Fruit fly (Drosophila melanogaster): Measurements from ENCODE around the gene CCT1.

Gene CCT1

dm6 chr3R:22447195-22447873 lies 43.9 kb downstream of the CCT1 start, which contains the start of gene CG34288 (continued):
- peak; percentile 85 for TF ChIP-seq E2f2 (GFP tag; IDR thresholded peaks at IDR 0.05)
- no peak for TF ChIP-seq Lpt (GFP tag; optimal IDR thresholded peaks at IDR 0.05)
- TF ChIP-seq CG30403 (GFP tag; optimal IDR thresholded peaks at IDR 0.05), result no peak
- TF ChIP-seq sob (GFP tag; IDR thresholded peaks at IDR 0.05), result peak; percentile 73
- peak; percentile 51 for TF ChIP-seq CG7556 (GFP tag; optimal IDR thresholded peaks at IDR 0.05)
- peak; percentile 62; the same call in 2 of the 3 replicates for TF ChIP-seq Mrtf (GFP tag; IDR thresholded peaks at IDR 0.05)
- peak; percentile 41; the same call in 1 of the 2 replicates for TF ChIP-seq Xrp1 (GFP tag; IDR thresholded peaks at IDR 0.05)
- peak; percentile 16 for TF ChIP-seq CG7987 (GFP tag; optimal IDR thresholded peaks at IDR 0.05)
- peak; percentile 81 for TF ChIP-seq CG12769 (tag; optimal IDR thresholded peaks at IDR 0.05)
- TF ChIP-seq sqz (GFP tag; optimal IDR thresholded peaks at IDR 0.05), result no peak
- TF ChIP-seq Ptx1 (GFP tag; IDR thresholded peaks at IDR 0.05), result peak; percentile 68
- peak; percentile 31; the same call in 1 of the 2 replicates for TF ChIP-seq ttk (GFP tag; IDR thresholded peaks at IDR 0.05)
- TF ChIP-seq C15 (GFP tag; IDR thresholded peaks at IDR 0.05), result peak; percentile 9; the same call in 1 of the 3 replicates
- peak; percentile 3; the same call in 1 of the 3 replicates for TF ChIP-seq zen2 (GFP tag; IDR thresholded peaks at IDR 0.05; ENCODE audit: partially characterized antibody)
- peak; percentile 51; the same call in 1 of the 2 replicates for TF ChIP-seq wdn (GFP tag; IDR thresholded peaks at IDR 0.05)
- TF ChIP-seq HLH4C (GFP tag; IDR thresholded peaks at IDR 0.05; ENCODE audit: partially characterized antibody), result 0 out of 3 replicates have a peak, but pooled peaks have one; percentile 27
- no peak for TF ChIP-seq vnd (GFP tag; IDR thresholded peaks at IDR 0.05; ENCODE audit: partially characterized antibody)
- peak; percentile 82 for TF ChIP-seq lab (GFP tag; optimal IDR thresholded peaks at IDR 0.05)
- no peak for TF ChIP-seq repo (GFP tag; optimal IDR thresholded peaks at IDR 0.05)
- TF ChIP-seq cas (GFP tag; IDR thresholded peaks at IDR 0.05), result peak; percentile 29; the same call in 1 of the 2 replicates
- peak; percentile 13 for TF ChIP-seq Side (GFP tag; optimal IDR thresholded peaks at IDR 0.05)
- no peak for TF ChIP-seq CG12659 (GFP tag; optimal IDR thresholded peaks at IDR 0.05)
- peak; percentile 44; the same call in 1 of the 2 replicates for TF ChIP-seq al (GFP tag; IDR thresholded peaks at IDR 0.05)
- peak; percentile 55 for TF ChIP-seq CG14441 (GFP tag; IDR thresholded peaks at IDR 0.05)
- no peak for TF ChIP-seq CG10366 (GFP tag; IDR thresholded peaks at IDR 0.05)

- peak; percentile 7 for TF ChIP-seq BtbVII (GFP tag; optimal IDR thresholded peaks at IDR 0.05)
- TF ChIP-seq sd (tag; optimal IDR thresholded peaks at IDR 0.05), result peak; percentile 45
- peak; percentile 69 for TF ChIP-seq dm (GFP tag; optimal IDR thresholded peaks at IDR 0.05)
- no peak for TF ChIP-seq pros (GFP tag; optimal IDR thresholded peaks at IDR 0.05)
- no peak for TF ChIP-seq gcm2 (GFP tag; optimal IDR thresholded peaks at IDR 0.05)
- TF ChIP-seq CG11247 (GFP tag; IDR thresholded peaks at IDR 0.05), result no peak
- peak; percentile 94 for TF ChIP-seq E2f2 (GFP tag; IDR thresholded peaks at IDR 0.05)
- TF ChIP-seq pzg (GFP tag; optimal IDR thresholded peaks at IDR 0.05), result peak; percentile 46
- TF ChIP-seq YL-1 (GFP tag; optimal IDR thresholded peaks at IDR 0.05), result peak; percentile 32
- TF ChIP-seq CG9797 (GFP tag; optimal IDR thresholded peaks at IDR 0.05), result peak; percentile 36
- no peak for TF ChIP-seq D (optimal IDR thresholded peaks at IDR 0.05)
- TF ChIP-seq D (GFP tag; optimal IDR thresholded peaks at IDR 0.05), result no peak
- TF ChIP-seq CG10267 (tag; optimal IDR thresholded peaks at IDR 0.05), result peak; percentile 89
- no peak for TF ChIP-seq kni (GFP tag; optimal IDR thresholded peaks at IDR 0.05)
- TF ChIP-seq CG15514 (GFP tag; optimal IDR thresholded peaks at IDR 0.05), result peak; percentile 7
- no peak for TF ChIP-seq br (optimal IDR thresholded peaks at IDR 0.05)
- TF ChIP-seq cwo (GFP tag; optimal IDR thresholded peaks at IDR 0.05), result peak; percentile 92
- TF ChIP-seq Myb (GFP tag; optimal IDR thresholded peaks at IDR 0.05), result peak; percentile 31
- TF ChIP-seq gfzf (GFP tag; optimal IDR thresholded peaks at IDR 0.05), result peak; percentile 73
- no peak for TF ChIP-seq CG2120 (GFP tag; optimal IDR thresholded peaks at IDR 0.05)
- TF ChIP-seq Max (GFP tag; optimal IDR thresholded peaks at IDR 0.05), result peak; percentile 75
- no peak for TF ChIP-seq sens-2 (GFP tag; IDR thresholded peaks at IDR 0.05)
- no peak for TF ChIP-seq mirr (GFP tag; optimal IDR thresholded peaks at IDR 0.05)
- peak; percentile 38 for TF ChIP-seq MESR4 (GFP tag; optimal IDR thresholded peaks at IDR 0.05)
- TF ChIP-seq fd3F (GFP tag; optimal IDR thresholded peaks at IDR 0.05), result no peak
- TF ChIP-seq Ets97D (GFP tag; optimal IDR thresholded peaks at IDR 0.05), result peak; percentile 20
Observed at dm6 chr3R:22446493-22446892, 44.7 kb downstream of the CCT1 start, which contains the start of gene CG12499. Gene CG12499, minus strand, starts transcription at chr3R:22446587.
